Worm (Caenorhabditis elegans) whole organism, mixed stage, embryonic: ENCODE data around the gene srr-1.

Experiments used
- ceh-83 ChIP-seq: fragments of 200-800 bp; sonication (Bioruptor generic); optimal IDR thresholded peaks from 2 replicates; lab custom pipeline; 2018; ENCODE audit warnings: mild to moderate bottlenecking, missing genetic modification characterization, missing compliant biosample characterization
- ces-1 ChIP-seq: fragments of 150-350 bp; optimal IDR thresholded peaks from 2 replicates; lab custom pipeline; 2014; ENCODE audit warnings: missing biosample characterization, missing genetic modification reagents, missing genetic modification characterization
- lin-13 ChIP-seq: fragments of 150-350 bp; optimal IDR thresholded peaks from 2 replicates; lab custom pipeline; 2014; ENCODE audit warnings: missing biosample characterization, missing genetic modification characterization
- lsy-2 ChIP-seq: fragments of 150-350 bp; optimal IDR thresholded peaks from 2 replicates; lab custom pipeline; 2014; ENCODE audit warnings: missing biosample characterization, missing genetic modification characterization
- nhr-12 ChIP-seq: fragments of 150-350 bp; optimal IDR thresholded peaks from 2 replicates; lab custom pipeline; 2014; ENCODE audit warnings: missing biosample characterization, missing genetic modification characterization
- nhr-76 ChIP-seq: sonication (generic microtip); optimal IDR thresholded peaks from 2 replicates; lab custom pipeline; 2017; ENCODE audit warnings: missing biosample characterization, missing genetic modification characterization
- tbx-8 ChIP-seq: fragments of 200-800 bp; sonication (Bioruptor generic); optimal IDR thresholded peaks from 2 replicates; lab custom pipeline; 2018; ENCODE audit warnings: mild to moderate bottlenecking, missing genetic modification characterization, moderate library complexity, missing compliant biosample characterization
- unc-62 ChIP-seq: fragments of 150-350 bp; optimal IDR thresholded peaks from 2 replicates; lab custom pipeline; 2014; ENCODE audit warnings: missing biosample characterization, missing genetic modification reagents, missing genetic modification characterization
- ztf-11 ChIP-seq: fragments of 150-350 bp; optimal IDR thresholded peaks from 2 replicates; lab custom pipeline; 2014; ENCODE audit warnings: missing biosample characterization, missing genetic modification characterization

- TF ChIP-seq ces-1 (no peak), tbx-8 (no peak), nhr-76 (no peak), lin-13 (no peak), ceh-83 (GFP tag; lab: Kevin White, UChicago) (no peak), ztf-11 (tag; lab: Kevin White, UChicago) (no peak), nhr-12 (tag; lab: Kevin White, UChicago) (no peak), lsy-2 (tag; lab: Kevin White, UChicago) (no peak), unc-62 (no peak)
These were observed 10.6 kb upstream of the srr-1 start for ce11 chrV:13064164-13064563.
